Worm (Caenorhabditis elegans): ENCODE data around the gene F39H12.1.
A peak's percentile ranks its signal among the peaks of the same experiment; 100 is the strongest.

Gene F39H12.1

DNA sequence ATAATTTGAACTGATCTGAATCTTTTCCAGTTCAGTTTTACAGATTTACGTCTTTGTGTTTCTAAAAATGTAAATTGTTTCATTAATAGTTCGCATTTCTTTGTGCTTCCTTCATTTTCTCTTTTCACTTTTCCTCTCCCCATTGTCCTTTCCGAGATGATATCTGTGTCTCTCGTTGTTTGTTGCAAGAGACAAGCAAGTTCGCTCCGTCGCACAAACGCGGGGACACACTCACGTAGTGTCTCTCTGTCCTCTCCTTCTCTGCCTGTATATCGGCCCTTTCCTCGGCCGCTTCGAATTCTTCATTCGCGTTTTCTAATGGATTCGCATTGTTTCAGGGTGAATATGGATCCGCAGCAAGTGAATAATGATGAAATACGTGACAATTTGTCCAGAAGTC lies 42.4 kb downstream of the F39H12.1 start, which contains the start of gene ZC13.1 (continued):
- 0 out of 2 replicates have a peak, but pooled peaks have one; percentile 8 for TF ChIP-seq ekl-4 (GFP tag; IDR thresholded peaks at IDR 0.05)

DNA sequence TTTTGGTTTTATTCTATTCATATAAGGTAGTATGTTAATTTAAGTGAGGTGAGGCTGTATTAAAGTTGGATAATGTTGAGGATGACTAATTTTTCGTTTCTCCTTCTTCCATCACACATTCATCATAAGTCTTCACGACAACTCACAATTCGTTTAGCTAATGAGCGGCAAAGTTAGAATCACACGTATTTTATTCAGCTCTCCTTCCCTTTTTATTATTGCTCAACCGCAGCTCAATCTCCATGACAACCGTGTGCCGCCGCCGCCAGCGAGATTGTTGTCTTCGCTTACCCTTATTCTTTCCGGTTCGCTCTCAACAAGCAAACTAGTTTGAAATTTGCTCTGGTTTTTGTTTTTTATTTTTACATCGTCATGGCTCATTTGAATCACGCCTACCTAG lies 45.8 kb downstream of the F39H12.1 start, which contains the start of gene ZC13.2:
TSS of gene ZC13.2 (plus strand) at position 301 of the 400 bp plus-strand sequence.
- TF ChIP-seq ztf-28 (GFP tag; IDR thresholded peaks at IDR 0.05) (no peak), tlf-1 (GFP tag; optimal IDR thresholded peaks at IDR 0.05) (no peak), egrh-3 (GFP tag; IDR thresholded peaks at IDR 0.05) (no peak), lin-26 (GFP tag; IDR thresholded peaks at IDR 0.05) (no peak), ama-1 (optimal IDR thresholded peaks at IDR 0.05) (no peak), ama-1 (GFP tag; optimal IDR thresholded peaks at IDR 0.05) (no peak), Y79H2A.3 (GFP tag; conservative IDR thresholded peaks at IDR 0.05) (no peak), ztf-6 (GFP tag; IDR thresholded peaks at IDR 0.05) (no peak), Y95B8A.8 (GFP tag; IDR thresholded peaks at IDR 0.05) (no peak), hmg-20 (GFP tag; IDR thresholded peaks at IDR 0.05) (no peak), hlh-12 (tag; optimal IDR thresholded peaks at IDR 0.05) (no peak), sea-2 (GFP tag; IDR thresholded peaks at IDR 0.05) (no peak), dpl-1 (GFP tag; optimal IDR thresholded peaks at IDR 0.05) (no peak), rpc-1 (optimal IDR thresholded peaks at IDR 0.05) (no peak), rpc-1 (tag; optimal IDR thresholded peaks at IDR 0.05) (no peak)

All from whole organism, young adult.